Fruit fly (Drosophila melanogaster) whole organism, embryonic: ENCODE measurements around the gene Prx1.

Source experiments
- Atf6 ChIP-seq: fragments of 200-800 bp; sonication (Bioruptor generic); IDR thresholded peaks from 2 replicates; pipeline ENCODE4 v1.3.6; 2022; ENCODE audit warnings: missing biosample characterization, missing genetic modification characterization
- B-H1 ChIP-seq: fragments of 200-800 bp; sonication (Bioruptor generic); IDR thresholded peaks from 3 replicates; pipeline ENCODE4 v1.3.6; 2022; ENCODE audit warnings: missing biosample characterization, missing genetic modification characterization
- Bteb2 ChIP-seq: fragments of 200-800 bp; sonication (Bioruptor generic); optimal IDR thresholded peaks from 2 replicates; lab custom pipeline; 2016; ENCODE audit warnings: missing biosample characterization, missing genetic modification characterization
- CG10209 ChIP-seq: fragments of 200-800 bp; sonication (Bioruptor generic); optimal IDR thresholded peaks from 3 replicates; lab custom pipeline; 2017; ENCODE audit warnings: missing biosample characterization, mild to moderate bottlenecking, missing genetic modification characterization, missing genetic modification reagents
- CG12391 ChIP-seq: fragments of 200-800 bp; sonication (Bioruptor generic); optimal IDR thresholded peaks from 3 replicates; lab custom pipeline; 2018; ENCODE audit warnings: missing biosample characterization, mild to moderate bottlenecking, missing genetic modification characterization, moderate library complexity
- CG12769 ChIP-seq: fragments of 200-800 bp; sonication (Bioruptor generic); optimal IDR thresholded peaks from 2 replicates; lab custom pipeline; 2019; ENCODE audit warnings: missing biosample characterization, mild to moderate bottlenecking, missing genetic modification characterization, moderate library complexity
- CG13287 ChIP-seq: fragments of 200-800 bp; sonication (Bioruptor generic); IDR thresholded peaks from 2 replicates; pipeline ENCODE4 v1.3.6; 2022; ENCODE audit warnings: missing biosample characterization, missing genetic modification characterization; ENCODE audit not compliant: partially characterized antibody
- CG14050 ChIP-seq: fragments of 200-800 bp; sonication (Bioruptor generic); IDR thresholded peaks from 3 replicates; pipeline ENCODE4 v1.3.6; 2022; ENCODE audit warnings: missing biosample characterization, missing genetic modification characterization
- CG1529 ChIP-seq: fragments of 200-800 bp; sonication (Bioruptor generic); optimal IDR thresholded peaks from 3 replicates; lab custom pipeline; 2018; ENCODE audit warnings: missing biosample characterization, missing genetic modification characterization
- CG17359 ChIP-seq: fragments of 200-800 bp; sonication (Bioruptor generic); optimal IDR thresholded peaks from 3 replicates; lab custom pipeline; 2018; ENCODE audit warnings: missing biosample characterization, mild to moderate bottlenecking, missing genetic modification characterization, moderate library complexity
- CG2202 ChIP-seq: fragments of 200-800 bp; sonication (Bioruptor generic); optimal IDR thresholded peaks from 2 replicates; lab custom pipeline; 2018; ENCODE audit warnings: missing biosample characterization, mild to moderate bottlenecking, missing genetic modification characterization
- CG2712 ChIP-seq: fragments of 200-800 bp; optimal IDR thresholded peaks from 3 replicates; lab custom pipeline; 2019; ENCODE audit warnings: missing biosample characterization, mild to moderate bottlenecking, missing genetic modification characterization, moderate library complexity
- CG31388 ChIP-seq: fragments of 200-800 bp; sonication (Bioruptor generic); optimal IDR thresholded peaks from 2 replicates; lab custom pipeline; 2016; ENCODE audit warnings: missing biosample characterization, missing genetic modification characterization
- CG31441 ChIP-seq: fragments of 200-800 bp; sonication (Bioruptor generic); IDR thresholded peaks from 2 replicates; pipeline ENCODE4 v1.3.6; 2022; ENCODE audit warnings: missing biosample characterization, missing genetic modification characterization
- CG4424 ChIP-seq: fragments of 200-800 bp; sonication (Bioruptor generic); optimal IDR thresholded peaks from 3 replicates; lab custom pipeline; 2016; ENCODE audit warnings: missing biosample characterization, missing genetic modification characterization
- CG5180 ChIP-seq: fragments of 200-800 bp; sonication (Bioruptor generic); optimal IDR thresholded peaks from 3 replicates; lab custom pipeline; 2017; ENCODE audit warnings: missing biosample characterization, missing genetic modification characterization, mild to moderate bottlenecking, moderate library complexity, missing genetic modification reagents
- CG6272 ChIP-seq: fragments of 200-800 bp; sonication (Bioruptor generic); IDR thresholded peaks from 2 replicates; pipeline ENCODE4 v1.3.6; 2022; ENCODE audit warnings: missing biosample characterization, missing genetic modification characterization
- CG6654 ChIP-seq: fragments of 200-800 bp; sonication (Bioruptor generic); optimal IDR thresholded peaks from 2 replicates; lab custom pipeline; 2017; ENCODE audit warnings: missing biosample characterization, mild to moderate bottlenecking, missing genetic modification characterization
- CG7271 ChIP-seq: fragments of 200-800 bp; sonication (Bioruptor generic); optimal IDR thresholded peaks from 2 replicates; lab custom pipeline; 2018; ENCODE audit warnings: missing biosample characterization, mild to moderate bottlenecking, missing genetic modification characterization, moderate library complexity
- CG7556 ChIP-seq: fragments of 200-800 bp; sonication (Bioruptor generic); optimal IDR thresholded peaks from 2 replicates; lab custom pipeline; 2017; ENCODE audit warnings: missing biosample characterization, mild to moderate bottlenecking, missing genetic modification characterization
- CG7839 ChIP-seq: fragments of 200-800 bp; sonication (Bioruptor generic); optimal IDR thresholded peaks from 3 replicates; lab custom pipeline; 2018; ENCODE audit warnings: missing biosample characterization, mild to moderate bottlenecking, missing genetic modification characterization, moderate library complexity
- CG7987 ChIP-seq: fragments of 200-800 bp; sonication (Bioruptor generic); optimal IDR thresholded peaks from 2 replicates; lab custom pipeline; 2018; ENCODE audit warnings: missing biosample characterization, mild to moderate bottlenecking, missing genetic modification characterization, moderate library complexity
- CG9215 ChIP-seq: fragments of 200-800 bp; sonication (Bioruptor generic); IDR thresholded peaks from 2 replicates; pipeline ENCODE4 v1.3.6; 2022; ENCODE audit warnings: missing biosample characterization, missing genetic modification characterization
- CrebB ChIP-seq: fragments of 200-800 bp; sonication (Bioruptor generic); optimal IDR thresholded peaks from 3 replicates; lab custom pipeline; 2018; ENCODE audit warnings: missing biosample characterization, mild to moderate bottlenecking, missing genetic modification characterization
- Doc3 ChIP-seq: fragments of 200-800 bp; sonication (Bioruptor generic); IDR thresholded peaks from 3 replicates; pipeline ENCODE4 v1.3.6; 2022; ENCODE audit warnings: missing biosample characterization, missing genetic modification characterization; ENCODE audit not compliant: partially characterized antibody
- ERR ChIP-seq: fragments of 200-800 bp; sonication (Bioruptor generic); optimal IDR thresholded peaks from 2 replicates; lab custom pipeline; 2016; ENCODE audit warnings: missing biosample characterization, missing genetic modification characterization
- Ets65A ChIP-seq: fragments of 200-800 bp; sonication (Bioruptor generic); peaks from one replicate; lab custom pipeline; 2016; ENCODE audit warnings: missing biosample characterization, missing genetic modification characterization
- Fer2 ChIP-seq: fragments of 200-800 bp; sonication (Bioruptor generic); optimal IDR thresholded peaks from 2 replicates; lab custom pipeline; 2018; ENCODE audit warnings: missing biosample characterization, mild to moderate bottlenecking, missing genetic modification characterization, moderate library complexity
- HLH3B ChIP-seq: fragments of 200-800 bp; sonication (Bioruptor generic); IDR thresholded peaks from 2 replicates; pipeline ENCODE4 v1.3.6; 2022; ENCODE audit warnings: missing biosample characterization, missing genetic modification characterization
- HmgZ ChIP-seq: fragments of 200-800 bp; sonication (Bioruptor generic); optimal IDR thresholded peaks from 2 replicates; lab custom pipeline; 2018; ENCODE audit warnings: missing biosample characterization, mild to moderate bottlenecking, missing genetic modification characterization
- NK7.1 ChIP-seq: fragments of 200-800 bp; sonication (Bioruptor generic); optimal IDR thresholded peaks from 3 replicates; lab custom pipeline; 2016; ENCODE audit warnings: missing biosample characterization, missing genetic modification characterization
- Nf-YB ChIP-seq: fragments of 200-800 bp; sonication (Bioruptor generic); optimal IDR thresholded peaks from 3 replicates; lab custom pipeline; 2019; ENCODE audit warnings: missing biosample characterization, mild to moderate bottlenecking, missing genetic modification characterization, moderate library complexity
- Oaz ChIP-seq: fragments of 200-800 bp; sonication (Bioruptor generic); IDR thresholded peaks from 2 replicates; pipeline ENCODE4 v1.3.6; 2022; ENCODE audit warnings: missing biosample characterization, missing genetic modification characterization
- Rfx ChIP-seq: fragments of 200-800 bp; sonication (Bioruptor generic); IDR thresholded peaks from 2 replicates; pipeline ENCODE4 v1.3.6; 2022; ENCODE audit warnings: missing biosample characterization, missing genetic modification characterization
- Ssrp ChIP-seq: fragments of 200-800 bp; sonication (Bioruptor generic); optimal IDR thresholded peaks from 2 replicates; lab custom pipeline; 2018; ENCODE audit warnings: missing biosample characterization, mild to moderate bottlenecking, missing genetic modification characterization, moderate library complexity
- Tbp ChIP-seq: fragments of >200 bp; optimal IDR thresholded peaks from 2 replicates; lab custom pipeline; 2018; ENCODE audit warnings: missing biosample characterization, missing genetic modification characterization
- Vsx1 ChIP-seq: fragments of 200-800 bp; sonication (Bioruptor generic); optimal IDR thresholded peaks from 2 replicates; lab custom pipeline; 2017; ENCODE audit warnings: missing biosample characterization, mild to moderate bottlenecking, missing genetic modification characterization, missing genetic modification reagents
- abd-A ChIP-seq: fragments of 200-800 bp; sonication (Bioruptor generic); optimal IDR thresholded peaks from 3 replicates; lab custom pipeline; 2019; ENCODE audit warnings: missing biosample characterization, mild to moderate bottlenecking, missing genetic modification characterization, moderate library complexity
- ap ChIP-seq: fragments of 200-800 bp; sonication (Bioruptor generic); IDR thresholded peaks from 2 replicates; pipeline ENCODE4 v1.3.6; 2022; ENCODE audit warnings: missing biosample characterization, missing genetic modification characterization
- chn ChIP-seq: fragments of 200-800 bp; sonication (Bioruptor generic); optimal IDR thresholded peaks from 2 replicates; lab custom pipeline; 2016; ENCODE audit warnings: missing biosample characterization, missing genetic modification characterization
- ci ChIP-seq: fragments of 200-800 bp; sonication (Bioruptor generic); IDR thresholded peaks from 3 replicates; pipeline ENCODE4 v1.3.6; 2022; ENCODE audit warnings: missing biosample characterization, missing genetic modification characterization
- corto ChIP-seq: fragments of 200-800 bp; sonication (Bioruptor generic); optimal IDR thresholded peaks from 2 replicates; lab custom pipeline; 2016; ENCODE audit warnings: missing biosample characterization, mild to moderate bottlenecking, missing genetic modification characterization, moderate library complexity
- ems ChIP-seq: fragments of 200-800 bp; sonication (Bioruptor generic); optimal IDR thresholded peaks from 3 replicates; lab custom pipeline; 2016; ENCODE audit warnings: missing biosample characterization, missing genetic modification characterization
- ind ChIP-seq: fragments of 200-800 bp; sonication (Bioruptor generic); optimal IDR thresholded peaks from 3 replicates; lab custom pipeline; 2016; ENCODE audit warnings: missing biosample characterization, missing genetic modification characterization
- nmo ChIP-seq: fragments of 200-800 bp; sonication (Bioruptor generic); optimal IDR thresholded peaks from 2 replicates; lab custom pipeline; 2018; ENCODE audit warnings: missing biosample characterization, mild to moderate bottlenecking, missing genetic modification characterization, moderate library complexity
- pita ChIP-seq: fragments of 200-800 bp; sonication (Bioruptor generic); optimal IDR thresholded peaks from 2 replicates; lab custom pipeline; 2017; ENCODE audit warnings: missing biosample characterization, mild to moderate bottlenecking, missing genetic modification characterization
- sens ChIP-seq: fragments of 200-800 bp; sonication (Bioruptor generic); peaks from one replicate; lab custom pipeline; 2016; ENCODE audit warnings: missing biosample characterization, missing genetic modification characterization
- so ChIP-seq: fragments of 200-800 bp; sonication (Bioruptor generic); IDR thresholded peaks from 3 replicates; pipeline ENCODE4 v1.3.6; 2022; ENCODE audit warnings: missing biosample characterization, missing genetic modification characterization
- tin ChIP-seq: fragments of 200-800 bp; sonication (Bioruptor generic); optimal IDR thresholded peaks from 3 replicates; lab custom pipeline; 2016; ENCODE audit warnings: missing biosample characterization, missing genetic modification characterization
- trem ChIP-seq: fragments of 200-800 bp; optimal IDR thresholded peaks from 3 replicates; lab custom pipeline; 2019; ENCODE audit warnings: missing biosample characterization, mild to moderate bottlenecking, missing genetic modification characterization, moderate library complexity
- tup ChIP-seq: fragments of 200-800 bp; sonication (Bioruptor generic); optimal IDR thresholded peaks from 2 replicates; lab custom pipeline; 2016; ENCODE audit warnings: missing biosample characterization, mild to moderate bottlenecking, missing genetic modification characterization, moderate library complexity
- wek ChIP-seq: fragments of 200-800 bp; sonication (Bioruptor generic); optimal IDR thresholded peaks from 3 replicates; lab custom pipeline; 2018; ENCODE audit warnings: missing biosample characterization, mild to moderate bottlenecking, missing genetic modification characterization, moderate library complexity

Gene Prx1

dm6 chr3L:15249729-15250128 is 42.1 kb downstream of the Prx1 start (continued):
- TF ChIP-seq CG12769 (tag; lab: Kevin White, UChicago): no peak
- no peak for TF ChIP-seq CG7271 (tag; lab: Kevin White, UChicago)
- TF ChIP-seq pita: no peak
- TF ChIP-seq CG13287 (GFP tag; lab: Robert Waterston, UW): no peak
- TF ChIP-seq trem (tag; lab: Kevin White, UChicago): peak; percentile 9
- no peak for TF ChIP-seq Atf6
- no peak for TF ChIP-seq CG10209 (GFP tag; lab: Kevin White, UChicago)
- peak; percentile 25 for TF ChIP-seq CG12391 (tag; lab: Kevin White, UChicago)
- TF ChIP-seq Doc3: no peak
- no peak for TF ChIP-seq CG14050 (GFP tag; lab: Robert Waterston, UW)
- no peak for TF ChIP-seq Rfx (GFP tag; lab: Robert Waterston, UW)
- peak; percentile 32 for TF ChIP-seq CG7839
- TF ChIP-seq CG4424 (GFP tag; lab: Kevin White, UChicago): peak; percentile 20
- no peak for TF ChIP-seq corto
- TF ChIP-seq ems (GFP tag; lab: Kevin White, UChicago): no peak
- TF ChIP-seq ERR (GFP tag; lab: Kevin White, UChicago): no peak
- no peak for TF ChIP-seq HmgZ
- TF ChIP-seq ap (GFP tag; lab: Robert Waterston, UW): no peak
- TF ChIP-seq chn (GFP tag; lab: Kevin White, UChicago): no peak
- no peak for TF ChIP-seq CrebB (tag; lab: Kevin White, UChicago)
- no peak for TF ChIP-seq CG1529 (GFP tag; lab: Kevin White, UChicago)
- no peak for TF ChIP-seq CG6654 (GFP tag; lab: Kevin White, UChicago)
- TF ChIP-seq CG5180 (GFP tag; lab: Kevin White, UChicago): no peak
- no peak for TF ChIP-seq HLH3B (GFP tag; lab: Robert Waterston, UW)
- no peak for TF ChIP-seq B-H1 (GFP tag; lab: Robert Waterston, UW)
- TF ChIP-seq Tbp (GFP tag; lab: Kevin White, UChicago): no peak
- TF ChIP-seq CG2202 (tag; lab: Kevin White, UChicago): no peak
- no peak for TF ChIP-seq CG31388 (GFP tag; lab: Kevin White, UChicago)
- TF ChIP-seq ind (GFP tag; lab: Kevin White, UChicago): no peak
- no peak for TF ChIP-seq tup (GFP tag; lab: Kevin White, UChicago)
- TF ChIP-seq Vsx1: no peak
- no peak for TF ChIP-seq CG7987 (GFP tag; lab: Kevin White, UChicago)
- 0 out of 3 replicates have a peak, but pooled peaks have one; percentile 26 for TF ChIP-seq ci (GFP tag; lab: Robert Waterston, UW)
- no peak for TF ChIP-seq CG6272
- no peak for TF ChIP-seq Oaz (GFP tag; lab: Robert Waterston, UW)
- no peak for TF ChIP-seq NK7.1 (GFP tag; lab: Kevin White, UChicago)
- peak; percentile 19 for TF ChIP-seq Ssrp (tag; lab: Kevin White, UChicago)
- 0 out of 2 replicates have a peak, but pooled peaks have one; percentile 30 for TF ChIP-seq CG31441 (GFP tag; lab: Robert Waterston, UW)
- peak; percentile 19 for TF ChIP-seq CG17359 (tag; lab: Kevin White, UChicago)
- TF ChIP-seq Ets65A (GFP tag; lab: Kevin White, UChicago): no peak
- TF ChIP-seq CG9215: no peak
- no peak for TF ChIP-seq abd-A (tag; lab: Kevin White, UChicago)
- peak; percentile 56 for TF ChIP-seq sens (GFP tag; lab: Kevin White, UChicago)
- TF ChIP-seq nmo (GFP tag; lab: Kevin White, UChicago): peak; percentile 36
- no peak for TF ChIP-seq Bteb2 (GFP tag; lab: Kevin White, UChicago)
- no peak for TF ChIP-seq tin (GFP tag; lab: Kevin White, UChicago)
- peak; percentile 25 for TF ChIP-seq CG2712
- no peak for TF ChIP-seq Nf-YB (GFP tag; lab: Kevin White, UChicago)
- TF ChIP-seq CG7556 (GFP tag; lab: Kevin White, UChicago): no peak
- TF ChIP-seq so (GFP tag; lab: Robert Waterston, UW): no peak
- TF ChIP-seq wek (GFP tag; lab: Kevin White, UChicago): no peak
- TF ChIP-seq Fer2 (tag; lab: Kevin White, UChicago): no peak
